Fruit fly (Drosophila melanogaster) whole organism, prepupa: Measurements from ENCODE around the gene Sems.

ENCODE experiments used
- CG10669 ChIP-seq: fragments of 200-800 bp; sonication (Bioruptor generic); optimal IDR thresholded peaks from 3 replicates; lab custom pipeline; 2018; ENCODE audit warnings: missing biosample characterization, mild to moderate bottlenecking, missing genetic modification characterization, moderate library complexity
- CG11762 ChIP-seq: fragments of 200-800 bp; sonication (Bioruptor generic); optimal IDR thresholded peaks from 3 replicates; lab custom pipeline; 2016; ENCODE audit warnings: missing biosample characterization, missing genetic modification characterization; ENCODE audit not compliant: insufficient read depth
- CG6276 ChIP-seq: fragments of 200-800 bp; sonication (Bioruptor generic); optimal IDR thresholded peaks from 2 replicates; lab custom pipeline; 2017; ENCODE audit warnings: missing biosample characterization, mild to moderate bottlenecking, missing genetic modification characterization
- CG6808 ChIP-seq: fragments of 200-800 bp; sonication (Bioruptor generic); optimal IDR thresholded peaks from 3 replicates; lab custom pipeline; 2017; ENCODE audit warnings: missing biosample characterization, missing genetic modification characterization, mild to moderate bottlenecking, moderate library complexity, missing genetic modification reagents
- CG7368 ChIP-seq: fragments of 200-800 bp; sonication (Bioruptor generic); optimal IDR thresholded peaks from 3 replicates; lab custom pipeline; 2016; ENCODE audit warnings: missing biosample characterization, missing genetic modification characterization
- CG8319 ChIP-seq: fragments of 200-800 bp; sonication (Bioruptor generic); optimal IDR thresholded peaks from 3 replicates; lab custom pipeline; 2016; ENCODE audit warnings: missing biosample characterization, missing genetic modification characterization
- Eip93F ChIP-seq: fragments of 200-800 bp; sonication (Bioruptor generic); optimal IDR thresholded peaks from 2 replicates; lab custom pipeline; 2016; ENCODE audit warnings: missing biosample characterization, mild to moderate bottlenecking, missing genetic modification characterization
- Hr4 ChIP-seq: fragments of 200-800 bp; sonication (Bioruptor generic); optimal IDR thresholded peaks from 3 replicates; lab custom pipeline; 2016; ENCODE audit warnings: missing biosample characterization, missing genetic modification characterization
- achi ChIP-seq: fragments of 200-800 bp; sonication (Bioruptor generic); optimal IDR thresholded peaks from 3 replicates; lab custom pipeline; 2016; ENCODE audit warnings: missing biosample characterization, missing genetic modification characterization
- acj6 ChIP-seq: fragments of 200-800 bp; sonication (Bioruptor generic); optimal IDR thresholded peaks from 3 replicates; lab custom pipeline; 2016; ENCODE audit warnings: missing biosample characterization, missing genetic modification characterization
- eg ChIP-seq: fragments of 200-800 bp; sonication (Bioruptor generic); IDR thresholded peaks from 3 replicates; pipeline ENCODE4 v1.3.6; 2022; ENCODE audit warnings: missing biosample characterization, missing genetic modification characterization
- vri ChIP-seq: fragments of 200-800 bp; sonication (Bioruptor generic); optimal IDR thresholded peaks from 3 replicates; lab custom pipeline; 2016; ENCODE audit warnings: missing biosample characterization, mild to moderate bottlenecking, missing genetic modification characterization

DNA sequence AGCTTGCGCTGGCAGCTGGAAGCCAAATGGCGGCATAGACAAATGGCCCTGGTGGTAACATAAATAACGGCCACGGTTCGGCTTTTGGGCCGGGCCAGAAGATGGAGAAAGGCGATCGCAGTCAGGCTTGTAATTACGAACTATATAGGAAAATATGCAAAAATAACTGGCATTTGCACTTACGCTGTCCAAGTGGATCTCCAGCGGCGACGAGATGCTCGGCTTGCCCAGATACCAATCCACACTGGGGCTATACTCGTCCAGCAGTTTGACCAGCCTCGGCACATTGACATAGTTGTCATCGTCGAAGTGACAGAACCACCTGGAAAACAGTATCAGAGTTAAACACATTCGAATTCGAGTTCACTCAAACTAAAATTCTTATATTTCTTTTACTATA is 29.0 kb downstream of the Sems start, which contains the start of gene CG10589:
- TF ChIP-seq vri (GFP tag; lab: Kevin White, UChicago) (no peak), acj6 (GFP tag; lab: Kevin White, UChicago) (no peak), CG11762 (no peak), CG10669 (GFP tag; lab: Kevin White, UChicago) (no peak), Eip93F (GFP tag; lab: Kevin White, UChicago) (no peak), CG6276 (GFP tag; lab: Kevin White, UChicago) (no peak), CG7368 (GFP tag; lab: Kevin White, UChicago) (no peak), Hr4 (GFP tag; lab: Kevin White, UChicago) (no peak), achi (GFP tag; lab: Kevin White, UChicago) (no peak), CG8319 (GFP tag; lab: Kevin White, UChicago) (no peak), eg (GFP tag; lab: Robert Waterston, UW) (no peak), CG6808 (GFP tag; lab: Kevin White, UChicago) (no peak)
